Worm (Caenorhabditis elegans): Measurements from ENCODE around the gene pqn-79.
"Not testable (repeated sequence)": the region's sequence is repeated elsewhere in the genome, so short reads cannot be mapped to it uniquely, and the experiment has no call there.

Gene pqn-79

DNA sequence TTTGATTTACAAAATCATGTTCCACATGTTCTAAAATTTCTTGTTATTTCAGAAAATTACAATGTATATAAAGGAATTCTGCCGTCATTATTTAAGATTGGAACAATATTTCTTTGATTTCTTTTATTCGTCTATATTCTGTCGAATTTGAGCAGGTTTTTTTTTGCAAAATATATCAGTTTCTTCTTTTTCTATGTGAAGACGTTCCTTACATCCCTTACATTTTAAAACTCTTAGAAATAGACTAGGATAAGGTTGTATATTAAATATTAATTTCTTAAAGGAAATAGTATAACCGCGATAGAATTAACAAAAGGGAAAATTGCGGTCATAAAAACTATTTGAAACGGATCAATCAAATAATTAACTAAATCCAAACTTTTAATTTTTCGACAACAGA, 6.5 kb upstream of the pqn-79 start:
- TF ChIP-seq ztf-23 (GFP tag; IDR thresholded peaks at IDR 0.05) (no peak), med-1 (GFP tag; optimal IDR thresholded peaks at IDR 0.05; ENCODE audit: insufficient read depth) (no peak), ref-1 (GFP tag; conservative IDR thresholded peaks at IDR 0.05) (no peak), tab-1 (GFP tag; IDR thresholded peaks at IDR 0.05) (no peak), ztf-29 (GFP tag; IDR thresholded peaks at IDR 0.05) (no peak), T22C8.4 (GFP tag; IDR thresholded peaks at IDR 0.05) (no peak), klf-2 (GFP tag; conservative IDR thresholded peaks at IDR 0.05) (no peak), cog-1 (tag; optimal IDR thresholded peaks at IDR 0.05) (no peak), flt-1 (GFP tag; IDR thresholded peaks at IDR 0.05) (no peak)

DNA sequence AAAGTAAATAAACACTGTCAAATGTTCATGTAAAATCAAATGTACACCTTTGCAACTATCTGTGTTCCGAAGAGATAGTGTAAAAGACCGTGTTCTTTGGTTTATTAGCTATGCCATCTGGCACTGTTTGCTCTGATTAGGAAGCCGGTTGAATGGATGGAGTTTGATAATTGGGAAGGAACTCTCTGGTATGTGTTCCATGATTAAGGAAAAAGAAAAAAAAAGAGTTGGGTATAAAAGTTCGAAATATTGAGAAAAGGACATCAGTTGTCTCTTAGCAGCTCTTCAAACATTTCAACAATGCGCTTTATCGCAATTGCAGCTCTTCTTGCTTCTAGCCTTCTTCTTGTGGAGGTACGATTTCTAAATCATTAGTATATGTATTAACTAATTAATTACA, 5.0 kb upstream of the pqn-79 start, which contains the start of gene abu-5:
TSS of gene abu-5 (plus strand) at position 301 of the 400 bp plus-strand sequence.
- TF ChIP-seq klf-2 (GFP tag; conservative IDR thresholded peaks at IDR 0.05); med-1 (GFP tag; optimal IDR thresholded peaks at IDR 0.05; ENCODE audit: insufficient read depth); ztf-29 (GFP tag; IDR thresholded peaks at IDR 0.05): not testable (repeated sequence)

DNA sequence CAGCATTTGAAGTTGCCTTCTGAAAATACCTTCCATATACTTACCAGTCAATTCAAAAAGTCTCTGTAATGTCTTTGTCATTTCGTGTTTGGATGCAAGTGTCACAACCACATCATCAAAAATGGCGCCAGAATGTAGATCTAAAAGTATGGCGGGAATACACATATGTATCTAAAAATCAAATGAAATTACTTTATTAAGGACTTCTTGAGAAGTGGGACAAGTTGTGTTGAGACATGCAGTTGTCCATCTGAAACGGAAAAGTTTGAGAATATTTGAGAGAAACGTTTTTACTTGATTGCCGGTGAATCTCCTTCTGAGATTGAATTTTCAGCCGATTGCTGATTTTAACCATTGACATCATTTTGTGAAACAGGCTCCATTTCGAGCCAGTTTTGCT, 3.4 kb upstream of the pqn-79 start:
- TF ChIP-seq cog-1 (tag; optimal IDR thresholded peaks at IDR 0.05) (no peak), ref-1 (GFP tag; conservative IDR thresholded peaks at IDR 0.05) (no peak), med-1 (GFP tag; optimal IDR thresholded peaks at IDR 0.05; ENCODE audit: insufficient read depth) (no peak), ztf-29 (GFP tag; IDR thresholded peaks at IDR 0.05) (no peak), tab-1 (GFP tag; IDR thresholded peaks at IDR 0.05) (no peak), klf-2 (GFP tag; conservative IDR thresholded peaks at IDR 0.05) (no peak), flt-1 (GFP tag; IDR thresholded peaks at IDR 0.05) (no peak), ztf-23 (GFP tag; IDR thresholded peaks at IDR 0.05) (no peak), T22C8.4 (GFP tag; IDR thresholded peaks at IDR 0.05) (no peak)

DNA sequence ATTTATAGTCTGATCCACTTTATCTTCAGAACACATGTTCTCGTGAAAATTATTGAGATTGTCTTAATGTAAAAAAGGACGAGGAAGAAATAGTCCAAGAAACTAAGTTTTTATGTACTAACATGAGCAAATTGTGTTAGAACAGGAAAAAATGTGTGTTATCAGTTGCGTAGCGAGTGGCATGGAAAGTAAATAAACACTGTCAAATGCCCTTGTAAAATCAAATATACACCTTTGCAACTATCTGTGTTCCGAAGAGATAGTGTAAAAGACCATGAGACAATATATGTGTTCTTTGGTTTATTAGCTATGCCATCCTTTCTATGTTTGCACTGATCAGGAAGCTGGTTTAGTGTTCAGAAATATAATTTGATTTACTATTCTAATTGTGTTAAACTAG, 2.3 kb upstream of the pqn-79 start:
- TF ChIP-seq T22C8.4 (GFP tag; IDR thresholded peaks at IDR 0.05) (no peak), tab-1 (GFP tag; IDR thresholded peaks at IDR 0.05) (no peak), flt-1 (GFP tag; IDR thresholded peaks at IDR 0.05) (no peak), klf-2 (GFP tag; conservative IDR thresholded peaks at IDR 0.05) (no peak), med-1 (GFP tag; optimal IDR thresholded peaks at IDR 0.05; ENCODE audit: insufficient read depth) (no peak), ztf-29 (GFP tag; IDR thresholded peaks at IDR 0.05) (no peak), ztf-23 (GFP tag; IDR thresholded peaks at IDR 0.05) (no peak), ref-1 (GFP tag; conservative IDR thresholded peaks at IDR 0.05) (no peak), cog-1 (tag; optimal IDR thresholded peaks at IDR 0.05) (no peak)

- TF ChIP-seq ztf-29 (GFP tag; IDR thresholded peaks at IDR 0.05) (no peak), T22C8.4 (GFP tag; IDR thresholded peaks at IDR 0.05) (no peak), cog-1 (tag; optimal IDR thresholded peaks at IDR 0.05) (no peak), flt-1 (GFP tag; IDR thresholded peaks at IDR 0.05) (no peak), ref-1 (GFP tag; conservative IDR thresholded peaks at IDR 0.05) (no peak), med-1 (GFP tag; optimal IDR thresholded peaks at IDR 0.05; ENCODE audit: insufficient read depth) (no peak), ztf-23 (GFP tag; IDR thresholded peaks at IDR 0.05) (no peak), tab-1 (GFP tag; IDR thresholded peaks at IDR 0.05) (no peak), klf-2 (GFP tag; conservative IDR thresholded peaks at IDR 0.05) (no peak)
Observed at ce11 chrIV:15604194-15604593, 8.8 kb downstream of the pqn-79 start.

DNA sequence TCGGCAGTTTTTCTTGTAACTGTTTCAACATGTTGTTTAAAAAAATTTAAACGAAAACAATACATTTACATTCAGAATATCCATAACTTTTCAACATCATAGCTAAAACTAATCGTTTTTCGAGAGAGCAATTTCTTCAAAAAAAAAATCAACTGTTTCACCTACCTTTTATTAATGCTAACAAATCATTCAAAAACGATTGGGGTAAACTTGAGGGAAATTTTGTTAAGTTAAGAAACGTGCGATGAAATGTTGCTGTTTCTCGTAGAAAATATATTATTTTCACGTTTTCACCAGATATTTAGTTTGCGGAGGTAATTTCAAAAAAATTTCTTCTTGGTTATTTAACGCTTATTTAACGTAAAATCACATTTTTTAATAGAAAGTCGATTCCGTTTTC, 11.0 kb downstream of the pqn-79 start:
- TF ChIP-seq klf-2 (GFP tag; conservative IDR thresholded peaks at IDR 0.05) (no peak), med-1 (GFP tag; optimal IDR thresholded peaks at IDR 0.05; ENCODE audit: insufficient read depth) (no peak), ztf-29 (GFP tag; IDR thresholded peaks at IDR 0.05) (no peak), flt-1 (GFP tag; IDR thresholded peaks at IDR 0.05) (no peak), tab-1 (GFP tag; IDR thresholded peaks at IDR 0.05) (no peak), ztf-23 (GFP tag; IDR thresholded peaks at IDR 0.05) (no peak), ref-1 (GFP tag; conservative IDR thresholded peaks at IDR 0.05) (no peak), T22C8.4 (GFP tag; IDR thresholded peaks at IDR 0.05) (no peak), cog-1 (tag; optimal IDR thresholded peaks at IDR 0.05) (no peak)

DNA sequence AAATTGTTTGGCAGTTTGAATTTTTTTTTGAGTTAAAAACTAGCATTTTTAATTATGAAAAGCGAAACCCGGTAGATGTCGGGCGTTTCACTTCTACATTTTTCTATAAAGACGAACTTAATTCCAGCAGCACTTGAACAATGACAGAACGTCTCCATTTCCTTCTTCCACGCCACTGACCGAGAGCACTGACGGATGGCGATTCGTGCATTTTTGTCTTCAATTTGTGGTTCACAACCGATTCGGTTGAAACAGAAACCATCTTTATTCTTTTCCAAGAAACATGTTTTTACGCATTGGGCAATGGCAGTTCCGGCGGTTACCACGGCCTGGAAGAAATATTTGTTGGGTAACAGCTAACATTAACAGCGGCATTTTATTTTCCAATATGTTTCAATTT, 17.8 kb downstream of the pqn-79 start:
- TF ChIP-seq klf-2 (GFP tag; conservative IDR thresholded peaks at IDR 0.05) (no peak), cog-1 (tag; optimal IDR thresholded peaks at IDR 0.05) (no peak), ztf-23 (GFP tag; IDR thresholded peaks at IDR 0.05) (no peak), T22C8.4 (GFP tag; IDR thresholded peaks at IDR 0.05) (no peak), tab-1 (GFP tag; IDR thresholded peaks at IDR 0.05) (no peak), flt-1 (GFP tag; IDR thresholded peaks at IDR 0.05) (no peak), med-1 (GFP tag; optimal IDR thresholded peaks at IDR 0.05; ENCODE audit: insufficient read depth) (no peak), ref-1 (GFP tag; conservative IDR thresholded peaks at IDR 0.05) (no peak), ztf-29 (GFP tag; IDR thresholded peaks at IDR 0.05) (no peak)

ce11 chrIV:15616971-15617370, 21.6 kb downstream of the pqn-79 start, which contains the start of gene Y105C5A.8:
TSS of gene Y105C5A.8 (minus strand) at chrIV:15617071.
- TF ChIP-seq T22C8.4 (GFP tag; IDR thresholded peaks at IDR 0.05) = no peak
- TF ChIP-seq cog-1 (tag; optimal IDR thresholded peaks at IDR 0.05) = no peak
- no peak for TF ChIP-seq tab-1 (GFP tag; IDR thresholded peaks at IDR 0.05)
- TF ChIP-seq klf-2 (GFP tag; conservative IDR thresholded peaks at IDR 0.05) = no peak
- TF ChIP-seq ztf-29 (GFP tag; IDR thresholded peaks at IDR 0.05) = no peak
- TF ChIP-seq ref-1 (GFP tag; conservative IDR thresholded peaks at IDR 0.05) = no peak
- no peak for TF ChIP-seq ztf-23 (GFP tag; IDR thresholded peaks at IDR 0.05)
- no peak for TF ChIP-seq med-1 (GFP tag; optimal IDR thresholded peaks at IDR 0.05; ENCODE audit: insufficient read depth)
- no peak for TF ChIP-seq flt-1 (GFP tag; IDR thresholded peaks at IDR 0.05)

DNA sequence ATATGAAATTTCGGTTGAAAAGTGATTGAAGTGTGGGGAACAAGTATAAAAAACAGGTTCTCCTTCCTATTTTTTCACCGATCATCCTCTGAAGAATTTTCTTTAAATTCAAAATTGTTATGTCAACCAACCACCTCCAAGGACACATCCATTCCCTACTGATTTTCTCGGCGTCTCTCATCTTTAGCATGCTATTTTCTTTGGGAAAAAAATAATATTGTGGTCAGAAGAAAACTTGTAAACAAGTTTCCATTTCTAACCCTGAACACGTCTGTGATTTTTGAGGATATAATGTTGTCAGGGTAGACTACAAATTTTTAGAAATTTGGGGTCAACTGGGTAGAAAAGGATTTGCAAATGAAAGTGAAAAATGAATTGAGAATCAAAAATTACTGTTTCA, 22.3 kb downstream of the pqn-79 start:
- TF ChIP-seq med-1 (GFP tag; optimal IDR thresholded peaks at IDR 0.05; ENCODE audit: insufficient read depth) = no peak

- TF ChIP-seq ref-1 (GFP tag; conservative IDR thresholded peaks at IDR 0.05) = no peak
- TF ChIP-seq klf-2 (GFP tag; conservative IDR thresholded peaks at IDR 0.05) = no peak
- no peak for TF ChIP-seq flt-1 (GFP tag; IDR thresholded peaks at IDR 0.05)
- TF ChIP-seq cog-1 (tag; optimal IDR thresholded peaks at IDR 0.05) = no peak
- no peak for TF ChIP-seq tab-1 (GFP tag; IDR thresholded peaks at IDR 0.05)
- no peak for TF ChIP-seq med-1 (GFP tag; optimal IDR thresholded peaks at IDR 0.05; ENCODE audit: insufficient read depth)
- TF ChIP-seq T22C8.4 (GFP tag; IDR thresholded peaks at IDR 0.05) = no peak
- TF ChIP-seq ztf-29 (GFP tag; IDR thresholded peaks at IDR 0.05) = no peak
- no peak for TF ChIP-seq ztf-23 (GFP tag; IDR thresholded peaks at IDR 0.05)
Observed at ce11 chrIV:15631217-15631616, 35.8 kb downstream of the pqn-79 start, which contains the start of gene Y105C5A.9. TSS of gene Y105C5A.9 (plus strand) at chrIV:15631517.

Data from whole organism, midembryonic.